Fruit fly (Drosophila melanogaster) S2 (cell line): Measurements from ENCODE around the gene Mayo.

ENCODE experiments used
- CG8478 ChIP-seq: fragments of >200 bp; optimal IDR thresholded peaks from 2 replicates; lab custom pipeline; 2018
- CTCF ChIP-seq, 2 experiments: fragments of >200 bp; optimal IDR thresholded peaks; 2 replicates each; lab custom pipeline; 2018

dm6 chr3R:31086394-31086793 is 22.6 kb downstream of the Mayo start:
- peak; percentile 48 to 56 for TF ChIP-seq CTCF (optimal IDR thresholded peaks at IDR 0.05; lab: Kevin White, UChicago)
- no peak for TF ChIP-seq CG8478
